Worm (Caenorhabditis elegans): ENCODE results near the gene R74.8.

ce11 chrIII:4204964-4205363 lies 1.1 kb upstream of the R74.8 start:
- TF ChIP-seq nhr-28 (tag; optimal IDR thresholded peaks at IDR 0.05) (no peak), snpc-4 (tag; optimal IDR thresholded peaks at IDR 0.05) (no peak), cnd-1 (tag; optimal IDR thresholded peaks at IDR 0.05) (no peak), unc-62 (GFP tag; optimal IDR thresholded peaks at IDR 0.05) (no peak), mep-1 (tag; optimal IDR thresholded peaks at IDR 0.05) (no peak), unc-39 (tag; optimal IDR thresholded peaks at IDR 0.05) (no peak), pha-4 (tag; optimal IDR thresholded peaks at IDR 0.05) (no peak), elt-1 (tag; optimal IDR thresholded peaks at IDR 0.05; ENCODE audit: borderline replicate concordance, insufficient read depth) (no peak), elt-3 (tag; optimal IDR thresholded peaks at IDR 0.05) (no peak), blmp-1 (tag; optimal IDR thresholded peaks at IDR 0.05) (no peak), ztf-11 (tag; optimal IDR thresholded peaks at IDR 0.05) (no peak), ham-2 (GFP tag; optimal IDR thresholded peaks at IDR 0.05) (no peak), nhr-2 (tag; optimal IDR thresholded peaks at IDR 0.05) (no peak), unc-120 (tag; optimal IDR thresholded peaks at IDR 0.05; ENCODE audit: poor library complexity, severe bottlenecking) (no peak)

Data from whole organism, mixed stage, embryonic.